Worm (Caenorhabditis elegans) whole organism, early embryonic: Measurements from ENCODE around the gene epic-2.

Source experiments
- ama-1 ChIP-seq: fragments of 150-350 bp; optimal IDR thresholded peaks from 2 replicates; lab custom pipeline; 2014
- ets-7 ChIP-seq: sonication (generic microtip); optimal IDR thresholded peaks from 2 replicates; lab custom pipeline; 2016; ENCODE audit warnings: missing genotype, missing genetic modification characterization, missing compliant biosample characterization
- hmbx-1 ChIP-seq: sonication (generic microtip); optimal IDR thresholded peaks from 2 replicates; lab custom pipeline; 2016; ENCODE audit warnings: mild to moderate bottlenecking, missing genetic modification characterization, missing compliant biosample characterization
- tra-4 ChIP-seq: sonication (generic microtip); optimal IDR thresholded peaks from 2 replicates; lab custom pipeline; 2017; ENCODE audit warnings: missing genetic modification characterization, missing compliant biosample characterization

DNA sequence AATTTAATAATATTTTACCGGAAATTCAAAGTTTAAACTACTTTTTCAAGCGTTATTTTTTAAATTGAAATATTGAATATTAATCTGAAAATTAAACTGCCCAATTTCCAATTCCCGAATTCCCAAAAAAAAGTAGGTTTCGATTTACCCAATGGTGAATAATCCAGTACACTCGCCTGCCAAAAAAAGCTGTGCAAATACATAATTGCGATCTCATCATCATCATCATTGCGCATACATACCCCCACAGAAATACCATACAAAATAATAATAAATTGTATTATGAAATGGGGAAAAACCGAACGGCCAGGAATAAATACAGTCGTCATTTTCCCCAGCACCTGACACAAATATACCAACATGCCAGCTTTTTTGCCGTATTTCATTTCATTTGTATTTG, 51.3 kb downstream of the epic-2 start, which contains the start of gene Y41D4A.1:
- TF ChIP-seq hmbx-1 (tag; lab: Kevin White, UChicago), result no peak
- no peak for TF ChIP-seq ets-7 (tag; lab: Kevin White, UChicago)
- no peak for TF ChIP-seq ama-1 (lab: Kevin White, UChicago)
- no peak for TF ChIP-seq tra-4 (tag; lab: Kevin White, UChicago)
